Fruit fly (Drosophila melanogaster): Measurements from ENCODE around the gene mthl2.

The mthl2 gene

DNA sequence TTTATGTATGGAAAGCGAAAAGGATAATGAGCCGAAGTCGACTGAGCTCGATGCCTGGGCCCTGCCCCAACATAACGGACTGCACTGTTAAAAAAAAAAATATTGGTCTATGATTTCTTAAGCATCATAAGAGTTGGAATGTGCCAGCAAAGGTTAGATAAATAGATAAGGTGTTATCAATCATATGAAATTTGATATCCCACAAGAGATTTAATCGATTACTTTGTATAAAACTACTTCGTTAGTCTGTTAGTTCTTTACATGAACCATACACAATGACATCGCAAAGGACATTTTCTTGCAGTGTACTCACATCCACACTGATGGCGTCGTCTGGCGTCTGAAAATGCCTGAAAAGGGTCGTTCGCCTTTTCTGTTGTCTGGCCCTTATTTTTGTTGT lies 32.9 kb downstream of the mthl2 start (continued):
- TF ChIP-seq Eip93F (GFP tag; optimal IDR thresholded peaks at IDR 0.05) (no peak), Hr4 (GFP tag; optimal IDR thresholded peaks at IDR 0.05) (peak; percentile 59), Ets21C (GFP tag; optimal IDR thresholded peaks at IDR 0.05) (peak; percentile 8), CG8319 (GFP tag; optimal IDR thresholded peaks at IDR 0.05) (peak; percentile 22), spab (GFP tag; optimal IDR thresholded peaks at IDR 0.05) (peak; percentile 45), Ets96B (tag; optimal IDR thresholded peaks at IDR 0.05) (peak; percentile 58), fd85E (GFP tag; optimal IDR thresholded peaks at IDR 0.05) (no peak), esn (GFP tag; optimal IDR thresholded peaks at IDR 0.05) (peak; percentile 60), cyc (GFP tag; optimal IDR thresholded peaks at IDR 0.05) (peak; percentile 47), Blimp-1 (GFP tag; optimal IDR thresholded peaks at IDR 0.05) (peak; percentile 51), fd59A (GFP tag; optimal IDR thresholded peaks at IDR 0.05) (peak; percentile 29), CG3919 (GFP tag; optimal IDR thresholded peaks at IDR 0.05) (peak; percentile 51), CG3032 (tag; optimal IDR thresholded peaks at IDR 0.05) (peak; percentile 61), CG11762 (GFP tag; optimal IDR thresholded peaks at IDR 0.05; ENCODE audit: insufficient read depth) (no peak), Smox (GFP tag; optimal IDR thresholded peaks at IDR 0.05) (peak; percentile 46), vri (GFP tag; optimal IDR thresholded peaks at IDR 0.05) (no peak), salr (GFP tag; optimal IDR thresholded peaks at IDR 0.05) (peak in 1 of 2 experiments; percentile 28), Met (GFP tag; optimal IDR thresholded peaks at IDR 0.05) (peak; percentile 69), CG34406 (GFP tag; optimal IDR thresholded peaks at IDR 0.05) (peak; percentile 44), ss (GFP tag; optimal IDR thresholded peaks at IDR 0.05) (peak; percentile 19 to 65), Eip75B (GFP tag; optimal IDR thresholded peaks at IDR 0.05) (peak; percentile 73)

DNA sequence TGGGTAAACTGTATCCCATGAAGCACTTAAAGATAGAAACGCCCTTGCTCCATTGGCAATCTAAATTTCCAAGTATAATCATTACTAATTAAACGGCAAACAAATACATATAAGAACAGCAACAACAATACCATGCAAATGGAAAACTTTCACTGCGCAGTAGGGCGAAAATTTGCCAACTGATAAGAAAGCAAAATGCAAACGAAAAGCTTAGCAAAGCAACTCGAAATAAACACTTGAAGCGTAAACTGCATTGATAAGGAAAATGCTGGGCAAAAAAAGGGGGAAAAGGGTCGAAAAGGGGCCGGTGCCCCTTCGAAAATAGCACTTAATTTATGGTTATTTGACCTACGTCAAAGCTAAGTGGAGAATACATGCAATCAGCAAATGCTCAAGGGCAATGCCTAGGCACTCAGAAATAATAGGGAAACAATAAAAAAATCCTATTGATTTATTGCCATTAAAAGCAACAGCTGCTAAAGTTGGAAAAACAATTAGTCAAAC lies 34.0 kb downstream of the mthl2 start:
- TF ChIP-seq CG10669 (GFP tag; optimal IDR thresholded peaks at IDR 0.05) = no peak
- TF ChIP-seq net (GFP tag; optimal IDR thresholded peaks at IDR 0.05) = no peak
- no peak for TF ChIP-seq CG11294 (GFP tag; IDR thresholded peaks at IDR 0.05)
- no peak for TF ChIP-seq Lpt (GFP tag; optimal IDR thresholded peaks at IDR 0.05)
- no peak for TF ChIP-seq fd59A (GFP tag; optimal IDR thresholded peaks at IDR 0.05)
- no peak for TF ChIP-seq CG6808 (GFP tag; optimal IDR thresholded peaks at IDR 0.05)
- TF ChIP-seq Blimp-1 (GFP tag; optimal IDR thresholded peaks at IDR 0.05) = no peak
- TF ChIP-seq Ets96B (tag; optimal IDR thresholded peaks at IDR 0.05) = no peak
- no peak for TF ChIP-seq CG32006 (GFP tag; optimal IDR thresholded peaks at IDR 0.05)
- no peak for TF ChIP-seq vri (GFP tag; optimal IDR thresholded peaks at IDR 0.05)
- no peak for TF ChIP-seq Eip75B (GFP tag; optimal IDR thresholded peaks at IDR 0.05)

DNA sequence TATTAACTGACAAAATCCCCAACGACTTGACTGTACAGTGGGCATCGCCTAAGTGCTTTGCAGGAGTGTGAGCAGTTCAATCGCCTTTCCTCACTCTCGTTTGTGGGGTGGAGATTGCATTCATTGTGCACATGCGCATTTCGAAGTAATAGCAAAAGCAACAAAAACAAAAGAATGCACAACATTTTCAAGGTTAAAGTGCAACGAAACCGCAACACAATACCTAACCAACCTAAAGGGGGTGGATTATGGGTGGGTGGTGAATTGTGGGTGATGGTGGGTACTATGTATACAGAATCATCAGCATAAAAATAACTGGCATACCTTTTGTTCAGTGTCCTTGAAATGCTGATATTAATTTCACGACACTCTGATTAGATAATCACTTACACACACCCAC lies 34.9 kb downstream of the mthl2 start:
- peak; percentile 29 for TF ChIP-seq Blimp-1 (GFP tag; optimal IDR thresholded peaks at IDR 0.05)
- TF ChIP-seq Eip78C (GFP tag) = peak; percentile 49
- peak; percentile 3 for TF ChIP-seq esn (GFP tag; optimal IDR thresholded peaks at IDR 0.05)
- peak; percentile 67 for TF ChIP-seq svp (GFP tag)
- no peak for TF ChIP-seq CG11762 (GFP tag; optimal IDR thresholded peaks at IDR 0.05; ENCODE audit: insufficient read depth)

DNA sequence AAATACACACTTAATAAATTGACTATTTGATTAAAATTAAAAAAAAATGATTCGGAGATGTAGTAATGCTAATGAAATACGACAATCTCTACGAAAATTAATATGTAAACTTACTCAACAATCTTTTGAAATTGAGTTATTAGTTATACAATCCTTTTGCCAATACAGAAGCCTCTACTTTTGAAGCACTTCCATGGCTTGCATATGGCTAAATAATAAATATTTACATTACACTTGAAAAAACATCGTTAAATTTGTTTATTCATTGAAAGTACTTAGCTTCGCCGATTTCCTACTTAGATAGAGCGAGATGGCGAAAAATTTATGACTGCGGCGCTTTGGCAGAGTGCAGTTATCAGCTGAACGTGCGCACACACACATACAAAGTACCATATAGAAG lies 36.1 kb downstream of the mthl2 start:
- TF ChIP-seq CG6163 (GFP tag; IDR thresholded peaks at IDR 0.05) (no peak), CG31627 (GFP tag; optimal IDR thresholded peaks at IDR 0.05) (no peak), Eip78C (GFP tag) (no peak), fd59A (GFP tag; optimal IDR thresholded peaks at IDR 0.05) (no peak), CG11762 (GFP tag; optimal IDR thresholded peaks at IDR 0.05; ENCODE audit: insufficient read depth) (no peak), Sox102F (GFP tag; optimal IDR thresholded peaks at IDR 0.05) (no peak), Ets21C (GFP tag; optimal IDR thresholded peaks at IDR 0.05) (no peak), fd85E (GFP tag; optimal IDR thresholded peaks at IDR 0.05) (no peak), CG7368 (GFP tag; optimal IDR thresholded peaks at IDR 0.05) (no peak), Eip93F (GFP tag; optimal IDR thresholded peaks at IDR 0.05) (no peak), Hr38 (GFP tag; optimal IDR thresholded peaks at IDR 0.05) (no peak)
